Worm (Caenorhabditis elegans): ENCODE measurements around the gene C53A5.11.

Gene C53A5.11

DNA sequence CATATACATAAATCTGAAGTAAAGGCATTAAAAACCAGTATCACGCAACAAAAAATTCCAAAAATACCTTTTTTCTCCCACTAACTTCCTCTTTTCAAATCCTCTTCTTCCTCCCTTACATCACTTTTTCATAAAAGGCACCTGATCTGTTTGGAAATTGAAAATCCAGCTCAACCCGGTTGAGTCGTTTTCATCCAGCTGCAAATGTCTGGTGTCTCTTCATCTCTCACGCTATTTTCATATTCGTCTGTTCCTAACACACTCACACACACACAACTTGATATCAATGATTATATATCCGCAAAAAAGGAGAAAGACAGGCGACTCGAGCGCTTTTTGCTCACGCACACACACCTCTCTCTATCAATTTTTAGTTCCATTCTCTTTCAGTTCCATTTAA, 30.3 kb upstream of the C53A5.11 start:
- no peak for TF ChIP-seq sma-3 (GFP tag; optimal IDR thresholded peaks at IDR 0.05)
- no peak for TF ChIP-seq F13H6.1 (tag; optimal IDR thresholded peaks at IDR 0.05)
- no peak for TF ChIP-seq elt-3 (tag; optimal IDR thresholded peaks at IDR 0.05)
- no peak for TF ChIP-seq ztf-1 (GFP tag; conservative IDR thresholded peaks at IDR 0.05)
- no peak for TF ChIP-seq nhr-25 (tag; optimal IDR thresholded peaks at IDR 0.05)
- no peak for TF ChIP-seq nhr-21 (tag; optimal IDR thresholded peaks at IDR 0.05)
- TF ChIP-seq zag-1 (tag; optimal IDR thresholded peaks at IDR 0.05), result no peak
- TF ChIP-seq mbf-1 (tag; optimal IDR thresholded peaks at IDR 0.05), result no peak

DNA sequence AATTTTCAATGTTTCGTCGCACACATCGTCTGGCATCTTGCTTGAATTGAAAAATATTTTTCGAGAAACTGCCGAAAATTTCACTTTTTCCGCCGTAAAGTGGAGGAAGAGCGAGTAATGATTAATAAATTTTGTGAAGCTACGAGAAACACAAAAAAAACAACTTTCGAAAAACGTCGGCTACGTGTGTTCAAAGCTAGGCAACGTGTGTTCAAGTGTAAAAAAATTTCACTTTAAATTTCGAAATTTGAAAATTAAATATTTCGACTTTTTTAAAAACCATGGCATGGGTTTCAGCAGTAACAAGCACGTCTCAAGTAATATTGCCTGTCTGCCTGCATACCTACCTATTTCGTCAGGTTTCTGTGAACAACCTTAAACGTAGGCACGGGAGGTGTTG, 26.4 kb upstream of the C53A5.11 start, which contains the start of gene tag-191:
TSS of gene tag-191 (minus strand) at position 101 of the 400 bp plus-strand sequence.
- TF ChIP-seq zag-1 (tag; optimal IDR thresholded peaks at IDR 0.05) (no peak), C34F6.9 (tag; optimal IDR thresholded peaks at IDR 0.05) (no peak), lsy-2 (tag; optimal IDR thresholded peaks at IDR 0.05) (no peak), elt-3 (tag; optimal IDR thresholded peaks at IDR 0.05) (no peak), fos-1 (tag; optimal IDR thresholded peaks at IDR 0.05) (no peak), nhr-21 (tag; optimal IDR thresholded peaks at IDR 0.05) (no peak), unc-39 (tag; optimal IDR thresholded peaks at IDR 0.05) (no peak)

DNA sequence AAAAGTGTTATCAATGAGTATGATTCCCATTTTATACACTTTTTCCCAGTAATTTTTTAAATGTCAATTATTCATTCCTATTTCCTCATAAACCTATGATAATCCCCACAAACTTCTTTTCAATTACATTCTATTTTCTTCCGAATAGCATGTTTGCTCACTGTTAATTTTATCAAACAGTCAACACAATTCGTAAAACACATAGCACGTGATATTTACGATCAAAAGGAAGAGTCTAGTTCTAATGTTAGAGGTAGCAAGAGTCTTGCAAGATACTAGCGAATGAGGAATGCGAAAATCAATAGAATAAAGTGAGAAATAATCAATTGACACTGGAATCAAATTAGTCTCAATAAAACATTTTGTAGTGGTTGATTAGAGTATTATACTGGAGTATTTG, 23.3 kb upstream of the C53A5.11 start:
- no peak for TF ChIP-seq C34F6.9 (tag; optimal IDR thresholded peaks at IDR 0.05)
- TF ChIP-seq egl-27 (tag; optimal IDR thresholded peaks at IDR 0.05), result no peak
- TF ChIP-seq nhr-11 (tag; optimal IDR thresholded peaks at IDR 0.05), result no peak
- no peak for TF ChIP-seq mdl-1 (tag; optimal IDR thresholded peaks at IDR 0.05)
- no peak for TF ChIP-seq elt-3 (tag; optimal IDR thresholded peaks at IDR 0.05)
- no peak for TF ChIP-seq sma-9 (GFP tag; optimal IDR thresholded peaks at IDR 0.05)
- TF ChIP-seq sma-9 (tag; optimal IDR thresholded peaks at IDR 0.05), result no peak
- no peak for TF ChIP-seq skn-1 (tag; optimal IDR thresholded peaks at IDR 0.05)
- no peak for TF ChIP-seq dmd-4 (tag; optimal IDR thresholded peaks at IDR 0.05)
- TF ChIP-seq peb-1 (tag; optimal IDR thresholded peaks at IDR 0.05), result no peak
- no peak for TF ChIP-seq sma-3 (GFP tag; optimal IDR thresholded peaks at IDR 0.05)
- TF ChIP-seq lsy-2 (tag; optimal IDR thresholded peaks at IDR 0.05), result no peak
- no peak for TF ChIP-seq ztf-1 (GFP tag; conservative IDR thresholded peaks at IDR 0.05)
- no peak for TF ChIP-seq nhr-12 (tag; optimal IDR thresholded peaks at IDR 0.05)
- no peak for TF ChIP-seq Y55F3AM.14 (GFP tag; optimal IDR thresholded peaks at IDR 0.05)
- TF ChIP-seq alr-1 (tag; optimal IDR thresholded peaks at IDR 0.05), result no peak

DNA sequence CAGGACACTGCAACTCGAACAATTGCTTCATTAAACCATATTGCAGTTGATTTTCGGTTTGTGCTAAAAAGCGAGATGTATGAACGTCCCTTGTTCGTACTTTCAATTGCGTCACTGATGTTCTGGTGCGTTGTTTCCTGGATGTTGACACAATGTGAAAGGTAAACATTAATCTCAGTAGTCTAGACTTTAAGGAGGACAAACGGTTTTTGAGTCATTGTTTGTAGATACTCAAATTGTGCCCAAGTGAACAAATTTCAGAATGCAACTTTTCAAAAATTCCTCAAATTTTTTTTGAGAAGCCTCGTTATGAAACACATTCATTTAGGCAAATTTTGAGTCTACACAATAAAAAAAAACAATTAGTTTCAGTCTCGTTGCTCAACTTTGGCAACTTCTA, 21.8 kb upstream of the C53A5.11 start:
- TF ChIP-seq nhr-6 (tag; optimal IDR thresholded peaks at IDR 0.05) (no peak), snpc-4 (tag; optimal IDR thresholded peaks at IDR 0.05) (no peak), nhr-129 (tag; optimal IDR thresholded peaks at IDR 0.05) (no peak), nhr-12 (tag; optimal IDR thresholded peaks at IDR 0.05) (no peak), ztf-4 (tag; optimal IDR thresholded peaks at IDR 0.05) (no peak), nhr-21 (tag; optimal IDR thresholded peaks at IDR 0.05) (no peak), lin-13 (GFP tag; optimal IDR thresholded peaks at IDR 0.05) (no peak), nhr-11 (tag; optimal IDR thresholded peaks at IDR 0.05) (no peak)

DNA sequence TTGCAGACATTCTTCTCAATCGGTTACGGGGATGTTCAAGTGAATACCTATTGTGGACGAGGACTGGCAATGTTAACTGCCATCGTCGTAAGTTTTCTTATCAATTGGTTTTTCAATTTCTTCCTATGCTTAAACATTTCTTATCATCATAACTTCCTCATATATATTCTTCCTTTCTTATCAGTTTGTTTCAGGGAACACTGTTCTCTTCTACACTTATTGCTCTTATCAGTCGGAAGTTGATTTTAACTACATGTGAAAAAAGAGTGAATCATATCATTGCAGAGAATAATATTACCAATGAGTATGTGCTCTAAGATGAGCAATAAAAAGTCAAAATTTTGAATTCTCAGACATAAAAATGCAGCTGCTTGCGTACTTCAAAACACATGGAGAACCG, 20.6 kb upstream of the C53A5.11 start:
- TF ChIP-seq nhr-23 (tag; optimal IDR thresholded peaks at IDR 0.05), result no peak
- TF ChIP-seq fos-1 (tag; optimal IDR thresholded peaks at IDR 0.05), result peak; percentile 96

DNA sequence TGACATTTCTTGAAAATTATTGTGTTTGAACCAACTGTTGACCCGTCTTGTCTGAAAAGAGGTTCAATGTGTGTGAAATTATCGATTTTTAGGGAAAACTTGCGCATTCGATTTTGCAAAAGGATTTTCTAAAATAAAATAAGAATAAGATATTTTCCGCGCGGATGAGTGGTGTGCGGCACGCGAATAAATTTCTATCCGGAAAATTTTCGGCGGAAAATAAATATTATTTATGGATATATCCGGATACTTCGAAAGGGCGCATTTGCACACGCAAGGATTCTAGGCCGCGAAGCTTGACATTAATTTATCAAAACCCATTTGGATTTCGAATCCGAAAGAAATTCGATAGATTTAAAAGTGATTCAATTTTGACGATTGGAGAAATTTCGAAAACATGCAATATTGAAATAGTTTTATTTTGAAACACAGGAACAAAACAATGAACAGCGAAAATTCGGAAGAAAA, 16.8 kb upstream of the C53A5.11 start, which contains the start of gene rike-1:
TSS of gene rike-1 (minus strand) at position 51 of the 468 bp plus-strand sequence.
- TF ChIP-seq C34F6.9 (tag; optimal IDR thresholded peaks at IDR 0.05) (peak; percentile 66), mab-5 (tag; optimal IDR thresholded peaks at IDR 0.05) (no peak), nhr-21 (tag; optimal IDR thresholded peaks at IDR 0.05) (no peak), nhr-25 (tag; optimal IDR thresholded peaks at IDR 0.05) (peak; percentile 2), lsy-2 (tag; optimal IDR thresholded peaks at IDR 0.05) (peak in 1 of 2 experiments; percentile 50)

DNA sequence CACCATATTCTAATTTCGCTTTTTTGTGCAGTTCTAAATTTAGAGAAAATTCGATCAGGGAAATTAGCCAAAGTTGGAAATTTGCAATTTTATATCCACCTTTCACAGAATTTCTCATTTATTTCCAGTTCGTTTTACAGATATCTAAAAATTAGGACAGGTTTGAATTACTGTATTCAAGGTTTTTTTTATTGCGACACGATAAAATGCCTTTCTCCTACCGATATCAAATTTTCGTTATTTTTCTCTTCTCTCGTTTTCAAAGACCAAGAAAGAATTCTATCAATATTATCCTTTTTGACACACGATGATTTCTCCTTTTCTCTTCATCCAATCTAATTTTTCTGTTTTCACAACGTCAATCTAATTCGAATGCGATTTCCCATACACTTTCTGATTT, 16.1 kb upstream of the C53A5.11 start, which contains the start of gene C53A5.13:
TSS of gene C53A5.13 (plus strand) at position 301 of the 400 bp plus-strand sequence.
- TF ChIP-seq lsy-2 (tag; optimal IDR thresholded peaks at IDR 0.05), result no peak
- TF ChIP-seq nhr-6 (tag; optimal IDR thresholded peaks at IDR 0.05), result no peak
- no peak for TF ChIP-seq R02D3.7 (tag; optimal IDR thresholded peaks at IDR 0.05)
- TF ChIP-seq dmd-4 (tag; optimal IDR thresholded peaks at IDR 0.05), result no peak
